Fruit fly (Drosophila melanogaster) whole organism, embryonic: ENCODE results near the gene Mms19.

Source experiments
- ATbp ChIP-seq: fragments of 200-800 bp; sonication (Bioruptor generic); optimal IDR thresholded peaks from 2 replicates; lab custom pipeline; 2017; ENCODE audit warnings: missing biosample characterization, mild to moderate bottlenecking, missing genetic modification characterization, missing genetic modification reagents
- Ada2b ChIP-seq: fragments of 200-800 bp; sonication (Bioruptor generic); IDR thresholded peaks from 2 replicates; pipeline ENCODE4 v1.3.6; 2022; ENCODE audit warnings: missing biosample characterization, missing genetic modification characterization
- Aef1 ChIP-seq: fragments of 200-800 bp; sonication (Bioruptor generic); IDR thresholded peaks from 3 replicates; pipeline ENCODE4 v1.3.6; 2022; ENCODE audit warnings: missing biosample characterization, missing genetic modification characterization
- CG10209 ChIP-seq: fragments of 200-800 bp; sonication (Bioruptor generic); optimal IDR thresholded peaks from 3 replicates; lab custom pipeline; 2017; ENCODE audit warnings: missing biosample characterization, mild to moderate bottlenecking, missing genetic modification characterization, missing genetic modification reagents
- CG10267 ChIP-seq: fragments of 200-800 bp; sonication (Bioruptor generic); optimal IDR thresholded peaks from 2 replicates; lab custom pipeline; 2018; ENCODE audit warnings: missing biosample characterization, mild to moderate bottlenecking, missing genetic modification characterization, moderate library complexity
- CG12236 ChIP-seq: fragments of 200-800 bp; sonication (Bioruptor generic); optimal IDR thresholded peaks from 2 replicates; lab custom pipeline; 2016; ENCODE audit warnings: missing biosample characterization, missing genetic modification characterization
- CG13296 ChIP-seq: fragments of 200-800 bp; sonication (Bioruptor generic); optimal IDR thresholded peaks from 3 replicates; lab custom pipeline; 2018; ENCODE audit warnings: missing biosample characterization, mild to moderate bottlenecking, missing genetic modification characterization
- CG1603 ChIP-seq: fragments of 200-800 bp; sonication (Bioruptor generic); optimal IDR thresholded peaks from 2 replicates; lab custom pipeline; 2019; ENCODE audit warnings: missing biosample characterization, mild to moderate bottlenecking, missing genetic modification characterization, moderate library complexity
- CG17361 ChIP-seq: fragments of 200-800 bp; sonication (Bioruptor generic); IDR thresholded peaks from 3 replicates; pipeline ENCODE4 v1.3.6; 2022; ENCODE audit warnings: missing biosample characterization, missing genetic modification characterization
- CG2120 ChIP-seq: fragments of 200-800 bp; sonication (Bioruptor generic); optimal IDR thresholded peaks from 3 replicates; lab custom pipeline; 2016; ENCODE audit warnings: missing biosample characterization, missing genetic modification characterization
- CG2678 ChIP-seq: fragments of 200-800 bp; sonication (Bioruptor generic); optimal IDR thresholded peaks from 3 replicates; lab custom pipeline; 2019; ENCODE audit warnings: missing biosample characterization, mild to moderate bottlenecking, missing genetic modification characterization, moderate library complexity
- CG2712 ChIP-seq: fragments of 200-800 bp; optimal IDR thresholded peaks from 3 replicates; lab custom pipeline; 2019; ENCODE audit warnings: missing biosample characterization, mild to moderate bottlenecking, missing genetic modification characterization, moderate library complexity
- CG30431 ChIP-seq: fragments of 200-800 bp; sonication (Bioruptor generic); optimal IDR thresholded peaks from 2 replicates; lab custom pipeline; 2017; ENCODE audit warnings: missing biosample characterization, missing genetic modification characterization
- CG34376 ChIP-seq: fragments of 200-800 bp; sonication (Bioruptor generic); optimal IDR thresholded peaks from 2 replicates; lab custom pipeline; 2018; ENCODE audit warnings: missing biosample characterization, mild to moderate bottlenecking, missing genetic modification characterization
- CG4328 ChIP-seq: fragments of 200-800 bp; sonication (Bioruptor generic); optimal IDR thresholded peaks from 3 replicates; lab custom pipeline; 2017; ENCODE audit warnings: missing biosample characterization, missing genetic modification reagents, missing genetic modification characterization
- CG8765 ChIP-seq: fragments of 200-800 bp; sonication (Bioruptor generic); IDR thresholded peaks from 2 replicates; pipeline ENCODE4 v1.3.6; 2022; ENCODE audit warnings: missing biosample characterization, missing genetic modification characterization
- CG9437 ChIP-seq: fragments of 200-800 bp; sonication (Bioruptor generic); optimal IDR thresholded peaks from 2 replicates; lab custom pipeline; 2018; ENCODE audit warnings: missing biosample characterization, mild to moderate bottlenecking, missing genetic modification characterization
- CG9817 ChIP-seq: fragments of 200-800 bp; sonication (Bioruptor generic); optimal IDR thresholded peaks from 2 replicates; lab custom pipeline; 2018; ENCODE audit warnings: missing biosample characterization, mild to moderate bottlenecking, missing genetic modification characterization, moderate library complexity
- Dp ChIP-seq: fragments of 200-800 bp; sonication (Bioruptor generic); optimal IDR thresholded peaks from 2 replicates; lab custom pipeline; 2018; ENCODE audit warnings: missing biosample characterization, mild to moderate bottlenecking, missing genetic modification characterization, moderate library complexity
- Elba2 ChIP-seq: fragments of 200-800 bp; sonication (Bioruptor generic); optimal IDR thresholded peaks from 3 replicates; lab custom pipeline; 2016; ENCODE audit warnings: missing biosample characterization, missing genetic modification characterization
- Gug ChIP-seq: fragments of 200-800 bp; sonication (Bioruptor generic); IDR thresholded peaks from 4 replicates; pipeline ENCODE4 v1.3.6; 2022; ENCODE audit warnings: missing biosample characterization, missing genetic modification characterization
- H15 ChIP-seq: fragments of 200-800 bp; sonication (Bioruptor generic); IDR thresholded peaks from 3 replicates; pipeline ENCODE4 v1.3.6; 2022; ENCODE audit warnings: missing biosample characterization, missing genetic modification characterization
- Lpt ChIP-seq: fragments of >200 bp; optimal IDR thresholded peaks from 2 replicates; lab custom pipeline; 2018; ENCODE audit warnings: missing biosample characterization, missing genetic modification characterization
- NFAT ChIP-seq: fragments of 200-800 bp; sonication (Bioruptor generic); IDR thresholded peaks from 2 replicates; pipeline ENCODE4 v1.3.6; 2022; ENCODE audit warnings: missing biosample characterization, missing genetic modification characterization
- PHDP ChIP-seq: fragments of 200-800 bp; sonication (Bioruptor generic); optimal IDR thresholded peaks from 3 replicates; lab custom pipeline; 2018; ENCODE audit warnings: missing biosample characterization, mild to moderate bottlenecking, missing genetic modification characterization, moderate library complexity
- Pdp1 ChIP-seq, 2 experiments: fragments of 200-800 bp; sonication (Bioruptor generic); optimal IDR thresholded peaks; 3 replicates each; lab custom pipeline; 2016; ENCODE audit warnings: missing biosample characterization in 2 of 2, missing genetic modification characterization in 2 of 2, mild to moderate bottlenecking in 1 of 2, moderate library complexity in 1 of 2
- Scr ChIP-seq: fragments of 200-800 bp; sonication (Bioruptor generic); IDR thresholded peaks from 2 replicates; pipeline ENCODE4 v1.3.6; 2022; ENCODE audit warnings: missing biosample characterization, missing genetic modification characterization; ENCODE audit not compliant: partially characterized antibody
- Stat92E ChIP-seq, 3 experiments: fragments of >200 bp in 2 of 3; fragments of 200-800 bp in 1 of 3; sonication (Bioruptor generic) in 1 of 3; optimal IDR thresholded peaks; 2 replicates each; lab custom pipeline; 2017 to 2019; ENCODE audit warnings: missing biosample characterization in 3 of 3, missing genetic modification characterization in 3 of 3, mild to moderate bottlenecking in 1 of 3, moderate library complexity in 1 of 3
- ato ChIP-seq: fragments of 200-800 bp; sonication (Bioruptor generic); IDR thresholded peaks from 2 replicates; pipeline ENCODE4 v1.3.6; 2022; ENCODE audit warnings: missing biosample characterization, missing genetic modification characterization; ENCODE audit not compliant: partially characterized antibody
- cad ChIP-seq: fragments of >200 bp; optimal IDR thresholded peaks from 2 replicates; lab custom pipeline; 2017; ENCODE audit warnings: missing biosample characterization, missing genetic modification characterization
- cg ChIP-seq: fragments of 200-800 bp; sonication (Bioruptor generic); optimal IDR thresholded peaks from 3 replicates; lab custom pipeline; 2019; ENCODE audit warnings: missing biosample characterization, mild to moderate bottlenecking, missing genetic modification characterization, moderate library complexity
- chn ChIP-seq: fragments of 200-800 bp; sonication (Bioruptor generic); optimal IDR thresholded peaks from 2 replicates; lab custom pipeline; 2016; ENCODE audit warnings: missing biosample characterization, missing genetic modification characterization
- corto ChIP-seq: fragments of 200-800 bp; sonication (Bioruptor generic); optimal IDR thresholded peaks from 2 replicates; lab custom pipeline; 2016; ENCODE audit warnings: missing biosample characterization, mild to moderate bottlenecking, missing genetic modification characterization, moderate library complexity
- esg ChIP-seq: fragments of 200-800 bp; sonication (Bioruptor generic); conservative IDR thresholded peaks from 2 replicates; pipeline ENCODE4 v1.3.6; 2022; ENCODE audit warnings: missing biosample characterization, missing genetic modification characterization
- fd64A ChIP-seq: fragments of 200-800 bp; sonication (Bioruptor generic); optimal IDR thresholded peaks from 3 replicates; lab custom pipeline; 2018; ENCODE audit warnings: missing biosample characterization, mild to moderate bottlenecking, missing genetic modification characterization
- grau ChIP-seq: fragments of 200-800 bp; optimal IDR thresholded peaks from 3 replicates; lab custom pipeline; 2019; ENCODE audit warnings: missing biosample characterization, mild to moderate bottlenecking, missing genetic modification characterization, moderate library complexity
- gsb ChIP-seq: fragments of 200-800 bp; sonication (Bioruptor generic); IDR thresholded peaks from 2 replicates; pipeline ENCODE4 v1.3.6; 2022; ENCODE audit warnings: missing biosample characterization, missing genetic modification characterization
- jumu ChIP-seq: fragments of 200-800 bp; sonication (Bioruptor generic); optimal IDR thresholded peaks from 3 replicates; lab custom pipeline; 2016; ENCODE audit warnings: missing biosample characterization, missing genetic modification characterization
- lola ChIP-seq, 3 experiments: fragments of >200 bp in 2 of 3; fragments of 200-800 bp in 1 of 3; sonication (Bioruptor generic) in 1 of 3; optimal IDR thresholded peaks; 2 replicates each; lab custom pipeline; 2017 to 2019; ENCODE audit warnings: missing biosample characterization in 3 of 3, missing genetic modification characterization in 3 of 3, mild to moderate bottlenecking in 1 of 3, moderate library complexity in 1 of 3
- nerfin-2 ChIP-seq: fragments of 200-800 bp; sonication (Bioruptor generic); IDR thresholded peaks from 2 replicates; pipeline ENCODE4 v1.3.6; 2022; ENCODE audit warnings: missing biosample characterization, missing genetic modification characterization; ENCODE audit not compliant: partially characterized antibody
- onecut ChIP-seq: fragments of 200-800 bp; sonication (Bioruptor generic); IDR thresholded peaks from 2 replicates; pipeline ENCODE4 v1.3.6; 2022; ENCODE audit warnings: missing biosample characterization, missing genetic modification characterization
- pfk ChIP-seq: fragments of 200-800 bp; sonication (Bioruptor generic); optimal IDR thresholded peaks from 2 replicates; lab custom pipeline; 2018; ENCODE audit warnings: missing biosample characterization, mild to moderate bottlenecking, missing genetic modification characterization, moderate library complexity
- phol ChIP-seq: fragments of 200-800 bp; sonication (Bioruptor generic); optimal IDR thresholded peaks from 3 replicates; lab custom pipeline; 2018; ENCODE audit warnings: missing biosample characterization, mild to moderate bottlenecking, missing genetic modification characterization, moderate library complexity
- prd ChIP-seq, 3 experiments: fragments of >200 bp in 2 of 3; fragments of 200-800 bp in 1 of 3; sonication (Bioruptor generic) in 1 of 3; optimal IDR thresholded peaks in 2 of 3; IDR thresholded peaks in 1 of 3; 2 replicates in 2 of 3; 3 replicates in 1 of 3; pipeline versions ENCODE4 v1.3.6 to Lab custom; 2017 to 2022; ENCODE audit warnings: missing biosample characterization in 1 of 3, missing genetic modification characterization in 1 of 3
- pum ChIP-seq: fragments of 200-800 bp; sonication (Bioruptor generic); optimal IDR thresholded peaks from 2 replicates; lab custom pipeline; 2016; ENCODE audit warnings: missing biosample characterization, missing genetic modification characterization
- pzg ChIP-seq: fragments of 200-800 bp; sonication (Bioruptor generic); optimal IDR thresholded peaks from 3 replicates; lab custom pipeline; 2018; ENCODE audit warnings: missing biosample characterization, mild to moderate bottlenecking, missing genetic modification characterization, moderate library complexity
- sr ChIP-seq: fragments of 200-800 bp; sonication (Bioruptor generic); IDR thresholded peaks from 3 replicates; pipeline ENCODE4 v1.3.6; 2022; ENCODE audit warnings: missing biosample characterization, missing genetic modification characterization
- ttk ChIP-seq: fragments of 200-800 bp; sonication (Bioruptor generic); IDR thresholded peaks from 2 replicates; pipeline ENCODE4 v2.1.2; 2022; ENCODE audit warnings: missing biosample characterization, missing genetic modification characterization
- tup ChIP-seq: fragments of 200-800 bp; sonication (Bioruptor generic); optimal IDR thresholded peaks from 2 replicates; lab custom pipeline; 2016; ENCODE audit warnings: missing biosample characterization, mild to moderate bottlenecking, missing genetic modification characterization, moderate library complexity

The Mms19 gene

dm6 chr3R:5209481-5209880 lies 22.9 kb upstream of the Mms19 start (continued):
- TF ChIP-seq CG9437 (peak; percentile 13), CG2712 (tag; lab: Kevin White, UChicago) (peak; percentile 55), CG2120 (GFP tag; lab: Kevin White, UChicago) (no peak), pum (peak; percentile 32), esg (GFP tag; lab: Robert Waterston, UW) (peak; percentile 37; the same call in 1 of the 2 replicates), CG34376 (GFP tag; lab: Kevin White, UChicago) (no peak), CG30431 (GFP tag; lab: Kevin White, UChicago) (peak; percentile 27), CG4328 (GFP tag; lab: Kevin White, UChicago) (no peak), prd (optimal IDR thresholded peaks at IDR 0.05; lab: Kevin White, UChicago) (no peak), prd (GFP tag; IDR thresholded peaks at IDR 0.05; lab: Robert Waterston, UW) (peak; percentile 68; the same call in 1 of the 3 replicates), CG17361 (peak; percentile 43; the same call in 1 of the 3 replicates), NFAT (GFP tag; lab: Robert Waterston, UW) (no peak), CG9817 (no peak), CG8765 (GFP tag; lab: Robert Waterston, UW) (no peak), PHDP (tag; lab: Kevin White, UChicago) (peak; percentile 17), lola (GFP tag; optimal IDR thresholded peaks at IDR 0.05; lab: Kevin White, UChicago) (peak in 1 of 3 experiments; percentile 9), CG2678 (tag; lab: Kevin White, UChicago) (peak; percentile 47), Elba2 (GFP tag; lab: Kevin White, UChicago) (no peak), Aef1 (GFP tag; lab: Robert Waterston, UW) (0 out of 3 replicates have a peak, but pooled peaks have one; percentile 34), ato (no peak), ttk (peak; percentile 56), Stat92E (GFP tag; optimal IDR thresholded peaks at IDR 0.05; lab: Kevin White, UChicago) (peak in 1 of 3 experiments; percentile 0), ATbp (peak; percentile 65), Dp (GFP tag; lab: Kevin White, UChicago) (no peak), corto (GFP tag; lab: Kevin White, UChicago) (no peak), CG10267 (tag; lab: Kevin White, UChicago) (peak; percentile 19), grau (tag; lab: Kevin White, UChicago) (peak; percentile 27), CG12236 (GFP tag; lab: Kevin White, UChicago) (no peak), H15 (GFP tag; lab: Robert Waterston, UW) (peak; percentile 65; the same call in 2 of the 3 replicates), Gug (GFP tag; lab: Robert Waterston, UW) (peak; percentile 46; the same call in 1 of the 4 replicates), tup (GFP tag; lab: Kevin White, UChicago) (no peak), cad (GFP tag; lab: Kevin White, UChicago) (no peak), nerfin-2 (GFP tag; lab: Robert Waterston, UW) (no peak), phol (tag; lab: Kevin White, UChicago) (peak; percentile 60), chn (no peak), Lpt (no peak), fd64A (peak; percentile 28), pzg (GFP tag; lab: Kevin White, UChicago) (no peak), jumu (GFP tag; lab: Kevin White, UChicago) (peak; percentile 29), Ada2b (peak; percentile 46; the same call in 1 of the 2 replicates), CG10209 (GFP tag; lab: Kevin White, UChicago) (peak; percentile 33), CG13296 (GFP tag; lab: Kevin White, UChicago) (no peak), cg (GFP tag; lab: Kevin White, UChicago) (no peak), Pdp1 (GFP tag; optimal IDR thresholded peaks at IDR 0.05; lab: Kevin White, UChicago) (peak; percentile 17 to 21), Scr (no peak), gsb (GFP tag; lab: Robert Waterston, UW) (no peak), CG1603 (tag; lab: Kevin White, UChicago) (peak; percentile 70), sr (peak; percentile 41; the same call in 1 of the 3 replicates), pfk (no peak), onecut (GFP tag; lab: Robert Waterston, UW) (peak; percentile 30; the same call in 1 of the 2 replicates)
